Worm (Caenorhabditis elegans) whole organism, L4 larva: ENCODE data around the gene C45B11.2.

Source experiments
- D1046.2 ChIP-seq: fragments of 200-800 bp; sonication (Bioruptor generic); IDR thresholded peaks from 2 replicates; pipeline ENCODE4 v1.3.6; 2022; ENCODE audit warnings: missing genetic modification characterization, missing compliant biosample characterization
- F26F4.8 ChIP-seq: fragments of 200-800 bp; sonication (Bioruptor generic); conservative IDR thresholded peaks from 2 replicates; pipeline ENCODE4 v1.3.6; 2022; ENCODE audit warnings: missing genetic modification characterization, missing compliant biosample characterization
- F37D6.2 ChIP-seq: sonication (generic microtip); optimal IDR thresholded peaks from 2 replicates; lab custom pipeline; 2016; ENCODE audit warnings: mild to moderate bottlenecking, missing genetic modification characterization, missing compliant biosample characterization
- T20F7.1 ChIP-seq: fragments of 200-800 bp; sonication (Bioruptor generic); optimal IDR thresholded peaks from 2 replicates; lab custom pipeline; 2018; ENCODE audit warnings: mild to moderate bottlenecking, missing genetic modification characterization, missing compliant biosample characterization
- Y48G9A.11 ChIP-seq: fragments of 200-800 bp; sonication (Bioruptor generic); IDR thresholded peaks from 2 replicates; pipeline ENCODE4 v1.3.6; 2022; ENCODE audit warnings: missing genetic modification reagents, missing genetic modification characterization, missing compliant biosample characterization
- aha-1 ChIP-seq: fragments of 150-350 bp; peaks from one replicate; lab custom pipeline; 2014; ENCODE audit warnings: missing biosample characterization, missing genetic modification characterization
- ceh-32 ChIP-seq: sonication (generic microtip); optimal IDR thresholded peaks from 2 replicates; lab custom pipeline; 2016; ENCODE audit warnings: mild to moderate bottlenecking, missing genetic modification characterization, missing compliant biosample characterization; ENCODE audit not compliant: poor library complexity
- ceh-82 ChIP-seq: sonication (generic microtip); optimal IDR thresholded peaks from 2 replicates; lab custom pipeline; 2017; ENCODE audit warnings: missing biosample characterization, missing genetic modification characterization
- ctbp-1 ChIP-seq: fragments of 200-800 bp; sonication (Bioruptor generic); IDR thresholded peaks from 2 replicates; pipeline ENCODE4 v1.3.6; 2022; ENCODE audit warnings: missing genetic modification reagents, missing genetic modification characterization, missing compliant biosample characterization
- daf-12 ChIP-seq: fragments of 150-350 bp; optimal IDR thresholded peaks from 2 replicates; lab custom pipeline; 2014; ENCODE audit warnings: missing biosample characterization, missing genetic modification reagents, missing genetic modification characterization
- daf-16 ChIP-seq, 3 experiments: sonication (generic microtip); optimal IDR thresholded peaks; 2 replicates each; lab custom pipeline; 2016 to 2017; ENCODE audit warnings: missing genetic modification characterization in 3 of 3, missing genetic modification reagents in 3 of 3, mild to moderate bottlenecking in 2 of 3, missing compliant biosample characterization in 2 of 3, missing biosample characterization in 1 of 3, moderate library complexity in 1 of 3
- daf-19 ChIP-seq: fragments of 200-800 bp; sonication (Bioruptor generic); conservative IDR thresholded peaks from 2 replicates; pipeline ENCODE4 v1.3.6; 2022; ENCODE audit warnings: missing genetic modification characterization, missing compliant biosample characterization
- dmd-8 ChIP-seq: fragments of 200-800 bp; sonication (Bioruptor generic); IDR thresholded peaks from 2 replicates; pipeline ENCODE4 v1.3.6; 2022; ENCODE audit warnings: missing genetic modification characterization, missing compliant biosample characterization
- duxl-1 ChIP-seq: sonication (generic microtip); optimal IDR thresholded peaks from 2 replicates; lab custom pipeline; 2016; ENCODE audit warnings: mild to moderate bottlenecking, missing genetic modification characterization, moderate library complexity, missing compliant biosample characterization; ENCODE audit not compliant: poor library complexity
- fkh-10 ChIP-seq: fragments of 150-350 bp; optimal IDR thresholded peaks from 2 replicates; lab custom pipeline; 2014; ENCODE audit warnings: missing biosample characterization, missing genetic modification reagents, missing genetic modification characterization
- fos-1 ChIP-seq: fragments of 150-350 bp; optimal IDR thresholded peaks from 2 replicates; lab custom pipeline; 2014; ENCODE audit warnings: missing biosample characterization, missing genetic modification characterization
- gei-8 ChIP-seq: fragments of 200-800 bp; sonication (Bioruptor generic); optimal IDR thresholded peaks from 2 replicates; lab custom pipeline; 2018; ENCODE audit warnings: mild to moderate bottlenecking, missing genetic modification characterization, missing compliant biosample characterization
- hif-1 ChIP-seq, 2 experiments: sonication (generic microtip); optimal IDR thresholded peaks; 2 replicates each; lab custom pipeline; 2016 to 2017; ENCODE audit warnings: missing compliant biosample characterization in 2 of 2, missing genetic modification characterization in 2 of 2, missing genetic modification reagents in 2 of 2, missing genotype in 2 of 2, mild to moderate bottlenecking in 1 of 2
- hlh-30 ChIP-seq: sonication (generic microtip); optimal IDR thresholded peaks from 2 replicates; lab custom pipeline; 2017; ENCODE audit warnings: antibody characterized with exemption, mild to moderate bottlenecking, missing genetic modification characterization, missing compliant biosample characterization; ENCODE audit not compliant: insufficient read depth
- lin-1 ChIP-seq: fragments of 200-800 bp; sonication (Bioruptor generic); IDR thresholded peaks from 2 replicates; pipeline ENCODE4 v1.3.6; 2022; ENCODE audit warnings: missing genetic modification reagents, missing genetic modification characterization, missing compliant biosample characterization
- lin-13 ChIP-seq: fragments of 150-350 bp; optimal IDR thresholded peaks from 2 replicates; lab custom pipeline; 2014; ENCODE audit warnings: missing biosample characterization, missing genetic modification reagents, missing genetic modification characterization
- lin-38 ChIP-seq: fragments of 200-800 bp; sonication (Bioruptor generic); IDR thresholded peaks from 2 replicates; pipeline ENCODE4 v1.3.6; 2022; ENCODE audit warnings: missing genetic modification reagents, missing genetic modification characterization, missing compliant biosample characterization
- mdl-1 ChIP-seq, 2 experiments: fragments of 150-350 bp in 1 of 2; sonication (generic microtip) in 1 of 2; optimal IDR thresholded peaks; 2 replicates each; lab custom pipeline; 2014 to 2017; ENCODE audit warnings: missing biosample characterization in 2 of 2, missing genetic modification characterization in 2 of 2
- mdt-29 ChIP-seq: fragments of 200-800 bp; sonication (Bioruptor generic); IDR thresholded peaks from 2 replicates; pipeline ENCODE4 v1.3.6; 2022; ENCODE audit warnings: missing genetic modification reagents, missing genetic modification characterization, missing compliant biosample characterization
- mep-1 ChIP-seq: fragments of 150-350 bp; sonication (generic microtip); optimal IDR thresholded peaks from 3 replicates; lab custom pipeline; 2014; ENCODE audit warnings: missing biosample characterization, missing genetic modification characterization
- mes-2 ChIP-seq: sonication (generic microtip); optimal IDR thresholded peaks from 2 replicates; lab custom pipeline; 2016; ENCODE audit warnings: missing genotype, mild to moderate bottlenecking, missing genetic modification characterization, missing compliant biosample characterization; ENCODE audit not compliant: poor library complexity, severe bottlenecking
- mxl-3 ChIP-seq: fragments of 200-800 bp; sonication (Bioruptor generic); optimal IDR thresholded peaks from 2 replicates; lab custom pipeline; 2018; ENCODE audit warnings: mild to moderate bottlenecking, missing genetic modification characterization, missing compliant biosample characterization
- nhr-11 ChIP-seq: fragments of 150-350 bp; optimal IDR thresholded peaks from 2 replicates; lab custom pipeline; 2014; ENCODE audit warnings: missing biosample characterization, missing genetic modification characterization
- nhr-41 ChIP-seq: fragments of 200-800 bp; sonication (Bioruptor generic); IDR thresholded peaks from 2 replicates; pipeline ENCODE4 v1.3.6; 2022; ENCODE audit warnings: missing genetic modification reagents, missing genetic modification characterization, missing compliant biosample characterization
- nhr-48 ChIP-seq: sonication (generic microtip); optimal IDR thresholded peaks from 2 replicates; lab custom pipeline; 2016; ENCODE audit warnings: mild to moderate bottlenecking, missing genetic modification characterization, missing compliant biosample characterization
- nhr-6 ChIP-seq: fragments of 150-350 bp; optimal IDR thresholded peaks from 2 replicates; lab custom pipeline; 2014; ENCODE audit warnings: missing biosample characterization, missing genetic modification characterization
- rbr-2 ChIP-seq: sonication (generic microtip); optimal IDR thresholded peaks from 2 replicates; lab custom pipeline; 2016; ENCODE audit warnings: missing genotype, missing genetic modification characterization, missing compliant biosample characterization
- sdz-12 ChIP-seq: fragments of 200-800 bp; sonication (Bioruptor generic); optimal IDR thresholded peaks from 2 replicates; lab custom pipeline; 2018; ENCODE audit warnings: mild to moderate bottlenecking, missing genetic modification characterization, missing compliant biosample characterization
- set-16 ChIP-seq: fragments of 200-800 bp; sonication (Bioruptor generic); IDR thresholded peaks from 2 replicates; pipeline ENCODE4 v1.3.6; 2022; ENCODE audit warnings: missing genetic modification reagents, missing genetic modification characterization, missing compliant biosample characterization
- snpc-1.2 ChIP-seq: fragments of 200-800 bp; sonication (Bioruptor generic); IDR thresholded peaks from 2 replicates; pipeline ENCODE4 v1.3.6; 2022; ENCODE audit warnings: missing genetic modification reagents, missing genetic modification characterization, missing compliant biosample characterization
- spr-1 ChIP-seq: sonication (generic microtip); optimal IDR thresholded peaks from 2 replicates; lab custom pipeline; 2016; ENCODE audit warnings: mild to moderate bottlenecking, missing genetic modification characterization, missing compliant biosample characterization
- spr-3 ChIP-seq: fragments of 200-800 bp; sonication (Bioruptor generic); optimal IDR thresholded peaks from 2 replicates; lab custom pipeline; 2018; ENCODE audit warnings: mild to moderate bottlenecking, missing genetic modification characterization, missing compliant biosample characterization
- zfp-2 ChIP-seq: sonication (generic microtip); optimal IDR thresholded peaks from 2 replicates; lab custom pipeline; 2016; ENCODE audit warnings: mild to moderate bottlenecking, missing genetic modification characterization, missing compliant biosample characterization
- zfp-3 ChIP-seq: fragments of 200-800 bp; sonication (Bioruptor generic); conservative IDR thresholded peaks from 2 replicates; pipeline ENCODE4 v1.3.6; 2022; ENCODE audit warnings: missing genetic modification reagents, missing genetic modification characterization, missing compliant biosample characterization

C45B11.2 gene

ce11 chrV:11078104-11078724, 35.7 kb downstream of the C45B11.2 start, which contains the start of gene act-2 (continued):
- TF ChIP-seq mep-1 (tag; lab: Kevin White, UChicago) (peak; percentile 84), duxl-1 (tag; lab: Kevin White, UChicago) (peak; percentile 10), set-16 (GFP tag; lab: Robert Waterston, UW) (no peak; the same call in 1 of the 2 replicates), zfp-3 (GFP tag; lab: Robert Waterston, UW) (no peak), spr-3 (GFP tag; lab: Kevin White, UChicago) (no peak), fkh-10 (GFP tag; lab: Kevin White, UChicago) (peak; percentile 64), T20F7.1 (GFP tag; lab: Kevin White, UChicago) (peak; percentile 47), nhr-41 (GFP tag; lab: Robert Waterston, UW) (no peak), spr-1 (tag; lab: Kevin White, UChicago) (peak; percentile 37), sdz-12 (GFP tag; lab: Kevin White, UChicago) (no peak), mdt-29 (GFP tag; lab: Robert Waterston, UW) (0 out of 2 replicates have a peak, but pooled peaks have one; percentile 32), ctbp-1 (0 out of 2 replicates have a peak, but pooled peaks have one; percentile 26), nhr-6 (tag; lab: Kevin White, UChicago) (peak; percentile 61), hif-1 (tag; optimal IDR thresholded peaks at IDR 0.05; lab: Kevin White, UChicago) (peak in 1 of 2 experiments; percentile 44), daf-19 (GFP tag; lab: Robert Waterston, UW) (no peak), D1046.2 (GFP tag; lab: Robert Waterston, UW) (no peak), zfp-2 (peak; percentile 9), snpc-1.2 (GFP tag; lab: Robert Waterston, UW) (no peak), rbr-2 (tag; lab: Kevin White, UChicago) (peak; percentile 72), daf-12 (tag; lab: Kevin White, UChicago) (no peak), ceh-82 (tag; lab: Kevin White, UChicago) (no peak), mdl-1 (tag; optimal IDR thresholded peaks at IDR 0.05; lab: Kevin White, UChicago) (peak in 1 of 2 experiments; percentile 69), mxl-3 (peak; percentile 84), ceh-32 (tag; lab: Kevin White, UChicago) (no peak), lin-38 (peak; percentile 94), gei-8 (no peak), lin-13 (GFP tag; lab: Kevin White, UChicago) (peak; percentile 28), nhr-11 (tag; lab: Kevin White, UChicago) (peak; percentile 45), nhr-48 (tag; lab: Kevin White, UChicago) (no peak), mes-2 (tag; lab: Kevin White, UChicago) (peak; percentile 76), hlh-30 (tag; lab: Kevin White, UChicago) (peak; percentile 88), F26F4.8 (GFP tag; lab: Robert Waterston, UW) (no peak), aha-1 (tag; lab: Kevin White, UChicago) (peak; percentile 97), F37D6.2 (no peak), dmd-8 (GFP tag; lab: Robert Waterston, UW) (no peak), daf-16 (GFP tag; optimal IDR thresholded peaks at IDR 0.05; lab: Kevin White, UChicago) (no peak), daf-16 (tag; optimal IDR thresholded peaks at IDR 0.05; lab: Kevin White, UChicago) (no peak), lin-1 (GFP tag; lab: Robert Waterston, UW) (no peak), fos-1 (tag; lab: Kevin White, UChicago) (no peak), Y48G9A.11 (0 out of 2 replicates have a peak, but pooled peaks have one; percentile 42)
